Fruit fly (Drosophila melanogaster): ENCODE results near the gene Nle.

DNA sequence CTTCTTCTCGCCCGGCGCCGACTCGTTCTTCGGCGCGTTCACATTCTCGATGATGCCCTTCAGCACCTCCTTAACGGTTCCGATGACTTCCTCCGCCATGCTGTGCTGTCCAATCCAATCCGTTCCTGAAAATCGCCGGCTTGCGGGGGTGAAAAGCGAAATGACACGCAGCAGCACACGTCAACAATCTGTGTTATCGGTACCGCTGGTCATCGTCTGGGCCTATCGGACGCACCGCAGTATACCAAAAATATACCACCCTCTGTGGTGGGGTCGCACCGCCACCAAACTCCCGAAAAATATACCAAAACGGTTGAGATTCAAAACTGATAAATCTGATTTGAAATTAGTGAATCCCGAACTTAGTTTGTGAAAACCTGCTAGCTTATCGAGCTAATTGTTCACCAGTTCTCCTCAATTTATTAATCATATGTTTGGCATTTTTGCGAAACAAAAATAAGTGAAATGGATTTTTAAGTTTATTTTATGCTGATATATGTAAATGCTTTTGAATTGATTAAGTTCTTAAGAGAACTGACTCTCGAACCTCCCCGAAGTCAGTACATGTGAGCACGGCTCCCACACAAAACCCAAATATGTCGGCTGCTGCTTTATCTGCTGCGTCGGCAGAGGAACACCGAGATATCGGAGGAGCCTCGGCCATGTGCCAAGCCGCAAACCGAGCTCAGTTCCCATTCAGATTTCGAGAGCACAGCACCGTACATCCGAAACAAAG is 23.3 kb downstream of the Nle start, which contains the start of the genes Spp and nAChRbeta3:
- no peak for TF ChIP-seq usp (GFP tag; optimal IDR thresholded peaks at IDR 0.05)
- TF ChIP-seq CG8478 (optimal IDR thresholded peaks at IDR 0.05), result no peak
- no peak for TF ChIP-seq EcR (GFP tag; optimal IDR thresholded peaks at IDR 0.05)
- no peak for TF ChIP-seq pan (optimal IDR thresholded peaks at IDR 0.05)

Data from whole organism.